Fruit fly (Drosophila melanogaster) whole organism, pupa: ENCODE measurements around the gene X11Lbeta.

Experiments used
- CG10348 ChIP-seq: fragments of 200-800 bp; sonication (Bioruptor generic); IDR thresholded peaks from 2 replicates; pipeline ENCODE4 v1.3.6; 2022; ENCODE audit warnings: missing biosample characterization, missing genetic modification characterization
- CG12605 ChIP-seq: fragments of 200-800 bp; sonication (Bioruptor generic); IDR thresholded peaks from 2 replicates; pipeline ENCODE4 v1.3.6; 2022; ENCODE audit warnings: missing biosample characterization, missing genetic modification characterization
- CG13204 ChIP-seq: fragments of 200-800 bp; sonication (Bioruptor generic); optimal IDR thresholded peaks from 2 replicates; lab custom pipeline; 2018; ENCODE audit warnings: missing biosample characterization, mild to moderate bottlenecking, missing genetic modification characterization, moderate library complexity
- CG14655 ChIP-seq: fragments of 200-800 bp; sonication (Bioruptor generic); optimal IDR thresholded peaks from 3 replicates; lab custom pipeline; 2017; ENCODE audit warnings: mild to moderate bottlenecking, missing biosample characterization, missing genetic modification reagents, missing genetic modification characterization
- CG15710 ChIP-seq: fragments of 200-800 bp; sonication (Bioruptor generic); optimal IDR thresholded peaks from 2 replicates; lab custom pipeline; 2018; ENCODE audit warnings: missing biosample characterization, mild to moderate bottlenecking, missing genetic modification characterization, moderate library complexity
- CG17806 ChIP-seq: fragments of 200-800 bp; sonication (Bioruptor generic); optimal IDR thresholded peaks from 2 replicates; lab custom pipeline; 2018; ENCODE audit warnings: missing biosample characterization, mild to moderate bottlenecking, missing genetic modification characterization, moderate library complexity
- CG32121 ChIP-seq: fragments of 200-800 bp; sonication (Bioruptor generic); IDR thresholded peaks from 2 replicates; pipeline ENCODE4 v1.3.6; 2022; ENCODE audit warnings: missing biosample characterization, missing genetic modification characterization
- CG34367 ChIP-seq: fragments of 200-800 bp; sonication (Bioruptor generic); optimal IDR thresholded peaks from 2 replicates; lab custom pipeline; 2018; ENCODE audit warnings: missing biosample characterization, mild to moderate bottlenecking, missing genetic modification characterization
- CG4496 ChIP-seq: fragments of 200-800 bp; sonication (Bioruptor generic); IDR thresholded peaks from 3 replicates; pipeline ENCODE4 v1.3.6; 2022; ENCODE audit warnings: missing biosample characterization, missing genetic modification characterization
- CG8159 ChIP-seq: fragments of 200-800 bp; sonication (Bioruptor generic); optimal IDR thresholded peaks from 3 replicates; lab custom pipeline; 2018; ENCODE audit warnings: missing biosample characterization, mild to moderate bottlenecking, missing genetic modification characterization, moderate library complexity
- CG8301 ChIP-seq: fragments of 200-800 bp; sonication (Bioruptor generic); optimal IDR thresholded peaks from 2 replicates; lab custom pipeline; 2018; ENCODE audit warnings: missing biosample characterization, mild to moderate bottlenecking, missing genetic modification characterization
- CG9948 ChIP-seq: fragments of 200-800 bp; sonication (Bioruptor generic); optimal IDR thresholded peaks from 2 replicates; lab custom pipeline; 2018; ENCODE audit warnings: missing biosample characterization, mild to moderate bottlenecking, missing genetic modification characterization, moderate library complexity
- D1 ChIP-seq: fragments of 200-800 bp; sonication (Bioruptor generic); optimal IDR thresholded peaks from 2 replicates; lab custom pipeline; 2018; ENCODE audit warnings: missing biosample characterization, mild to moderate bottlenecking, missing genetic modification characterization, moderate library complexity
- EcR ChIP-seq: fragments of 200-800 bp; sonication (Bioruptor generic); optimal IDR thresholded peaks from 3 replicates; lab custom pipeline; 2019; ENCODE audit warnings: missing biosample characterization, missing genetic modification characterization, mild to moderate bottlenecking, moderate library complexity, missing genetic modification reagents
- Ets98B ChIP-seq: fragments of 200-800 bp; sonication (Bioruptor generic); IDR thresholded peaks from 2 replicates; pipeline ENCODE4 v1.3.6; 2022; ENCODE audit warnings: missing biosample characterization, missing genetic modification characterization
- Pif1A ChIP-seq: fragments of 200-800 bp; sonication (Bioruptor generic); optimal IDR thresholded peaks from 3 replicates; lab custom pipeline; 2016; ENCODE audit warnings: missing biosample characterization, missing genetic modification characterization
- Pif1B ChIP-seq: fragments of 200-800 bp; sonication (Bioruptor generic); optimal IDR thresholded peaks from 3 replicates; lab custom pipeline; 2016; ENCODE audit warnings: missing biosample characterization, missing genetic modification characterization
- Snoo ChIP-seq: fragments of 200-800 bp; sonication (Bioruptor generic); optimal IDR thresholded peaks from 3 replicates; lab custom pipeline; 2017; ENCODE audit warnings: missing biosample characterization, mild to moderate bottlenecking, missing genetic modification characterization, inconsistent platforms
- fd96Ca ChIP-seq: fragments of 200-800 bp; sonication (Bioruptor generic); IDR thresholded peaks from 3 replicates; pipeline ENCODE4 v1.3.6; 2022; ENCODE audit warnings: missing biosample characterization, missing genetic modification characterization
- gl ChIP-seq: fragments of 200-800 bp; sonication (Bioruptor generic); optimal IDR thresholded peaks from 2 replicates; lab custom pipeline; 2018; ENCODE audit warnings: missing biosample characterization, mild to moderate bottlenecking, missing genetic modification characterization
- rn ChIP-seq: fragments of 200-800 bp; sonication (Bioruptor generic); IDR thresholded peaks from 2 replicates; pipeline ENCODE4 v1.3.6; 2022; ENCODE audit warnings: missing biosample characterization, missing genetic modification characterization

Gene X11Lbeta

dm6 chrX:10744315-10744767 is 116.8 kb downstream of the X11Lbeta start, which contains the start of gene ras:
Gene ras, plus strand, starts transcription at chrX:10744502.
- no peak for TF ChIP-seq CG13204 (GFP tag; lab: Kevin White, UChicago)
- no peak for TF ChIP-seq CG14655 (GFP tag; lab: Kevin White, UChicago)
- TF ChIP-seq rn = no peak
- TF ChIP-seq CG10348 (GFP tag; lab: Robert Waterston, UW) = no peak
- TF ChIP-seq Snoo (tag; lab: Kevin White, UChicago) = no peak
- no peak for TF ChIP-seq Ets98B (GFP tag; lab: Robert Waterston, UW)
- TF ChIP-seq CG17806 (tag; lab: Kevin White, UChicago) = no peak
- TF ChIP-seq gl (tag; lab: Kevin White, UChicago) = no peak
- no peak for TF ChIP-seq CG4496 (GFP tag; lab: Robert Waterston, UW)
- no peak for TF ChIP-seq CG8301 (tag; lab: Kevin White, UChicago)
- no peak for TF ChIP-seq CG34367
- no peak for TF ChIP-seq CG32121 (GFP tag; lab: Robert Waterston, UW)
- TF ChIP-seq CG9948 = no peak
- TF ChIP-seq fd96Ca (GFP tag; lab: Robert Waterston, UW) = no peak
- TF ChIP-seq CG12605 = no peak
- no peak for TF ChIP-seq CG8159
- no peak for TF ChIP-seq CG15710 (tag; lab: Kevin White, UChicago)

- TF ChIP-seq CG34367 (no peak), CG9948 (no peak), CG8159 (peak; percentile 8), CG15710 (tag; lab: Kevin White, UChicago) (peak; percentile 2), CG8301 (tag; lab: Kevin White, UChicago) (no peak), fd96Ca (GFP tag; lab: Robert Waterston, UW) (peak; percentile 23; the same call in 1 of the 3 replicates), CG13204 (GFP tag; lab: Kevin White, UChicago) (no peak), Pif1A (no peak), Ets98B (GFP tag; lab: Robert Waterston, UW) (peak; percentile 49), gl (tag; lab: Kevin White, UChicago) (no peak), CG17806 (tag; lab: Kevin White, UChicago) (no peak), D1 (tag; lab: Kevin White, UChicago) (no peak), Pif1B (GFP tag; lab: Kevin White, UChicago) (no peak), rn (peak; percentile 8; the same call in 1 of the 2 replicates), CG4496 (GFP tag; lab: Robert Waterston, UW) (peak; percentile 58; the same call in 2 of the 3 replicates), CG32121 (GFP tag; lab: Robert Waterston, UW) (peak; percentile 42; the same call in 1 of the 2 replicates), EcR (GFP tag; lab: Kevin White, UChicago) (no peak), CG12605 (peak; percentile 59), CG10348 (GFP tag; lab: Robert Waterston, UW) (no peak), CG14655 (GFP tag; lab: Kevin White, UChicago) (no peak), Snoo (tag; lab: Kevin White, UChicago) (no peak)
Observed at dm6 chrX:10744773-10745589, 117.4 kb downstream of the X11Lbeta start, which contains the start of gene stx. Gene stx, minus strand, starts transcription at chrX:10744943.

dm6 chrX:10745590-10745953 is 118.0 kb downstream of the X11Lbeta start:
- TF ChIP-seq fd96Ca (GFP tag; lab: Robert Waterston, UW) = no peak
- TF ChIP-seq EcR (GFP tag; lab: Kevin White, UChicago) = peak; percentile 87

dm6 chrX:10748647-10749046 is 121.1 kb downstream of the X11Lbeta start:
- TF ChIP-seq CG10348 (GFP tag; lab: Robert Waterston, UW) (no peak), CG34367 (no peak), CG12605 (no peak), CG4496 (GFP tag; lab: Robert Waterston, UW) (no peak), CG9948 (no peak)

dm6 chrX:10750676-10751075 is 123.1 kb downstream of the X11Lbeta start:
- TF ChIP-seq CG17806 (tag; lab: Kevin White, UChicago) (peak; percentile 5), CG13204 (GFP tag; lab: Kevin White, UChicago) (no peak), Snoo (tag; lab: Kevin White, UChicago) (no peak), rn (no peak)

dm6 chrX:10751777-10752176 is 124.2 kb downstream of the X11Lbeta start:
- TF ChIP-seq D1 (tag; lab: Kevin White, UChicago) (no peak), CG32121 (GFP tag; lab: Robert Waterston, UW) (no peak), Pif1A (no peak), Pif1B (GFP tag; lab: Kevin White, UChicago) (no peak), fd96Ca (GFP tag; lab: Robert Waterston, UW) (no peak), CG15710 (tag; lab: Kevin White, UChicago) (no peak), Snoo (tag; lab: Kevin White, UChicago) (no peak), Ets98B (GFP tag; lab: Robert Waterston, UW) (no peak), CG14655 (GFP tag; lab: Kevin White, UChicago) (no peak), CG17806 (tag; lab: Kevin White, UChicago) (no peak), CG10348 (GFP tag; lab: Robert Waterston, UW) (no peak), CG8301 (tag; lab: Kevin White, UChicago) (no peak), CG13204 (GFP tag; lab: Kevin White, UChicago) (no peak), CG8159 (no peak), CG12605 (no peak), EcR (GFP tag; lab: Kevin White, UChicago) (no peak), CG4496 (GFP tag; lab: Robert Waterston, UW) (no peak)
- TF ChIP-seq, all 21 proteins: peak for 0
